Worm (Caenorhabditis elegans): ENCODE measurements around the gene C54D2.6.

The C54D2.6 gene

DNA sequence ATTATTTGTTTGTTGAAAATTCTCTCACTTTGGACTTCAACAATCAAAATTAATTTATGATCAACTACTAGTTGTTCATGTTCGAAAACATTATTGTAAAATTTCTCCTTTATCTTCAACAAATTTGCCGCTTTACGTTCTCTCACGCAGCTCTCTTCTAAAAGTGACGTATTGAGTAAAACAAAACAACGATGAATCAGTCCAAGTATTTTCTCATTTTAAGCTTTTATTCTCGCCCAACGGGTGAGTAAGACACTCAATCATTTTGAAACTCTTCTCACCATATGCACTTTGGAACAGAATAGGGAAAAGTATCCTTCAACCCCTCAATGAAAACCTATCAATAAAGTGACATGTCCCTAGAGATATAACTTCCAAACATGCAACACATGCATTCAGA, 26.0 kb upstream of the C54D2.6 start:
- TF ChIP-seq ceh-36 (tag; optimal IDR thresholded peaks at IDR 0.05): no peak

DNA sequence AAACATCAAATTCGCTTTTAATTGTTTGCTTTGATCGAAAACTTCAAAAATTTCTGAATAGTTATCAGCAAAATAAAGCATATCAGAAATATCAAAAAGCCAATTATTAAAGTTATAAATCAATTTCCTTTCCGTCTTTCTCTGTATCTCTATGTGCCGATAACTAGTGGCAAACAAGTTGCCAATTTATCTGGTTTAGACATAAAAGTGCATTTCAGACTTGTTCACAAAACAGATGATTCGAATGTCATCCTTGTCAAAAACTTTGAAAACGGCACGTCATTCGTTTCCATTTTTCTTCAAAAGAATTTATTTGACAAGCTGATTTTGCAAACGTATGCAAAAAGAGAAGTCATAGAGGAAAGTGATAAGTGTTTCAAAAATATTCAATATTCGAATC, 20.0 kb upstream of the C54D2.6 start:
- no peak for TF ChIP-seq pes-1 (GFP tag; IDR thresholded peaks at IDR 0.05)

DNA sequence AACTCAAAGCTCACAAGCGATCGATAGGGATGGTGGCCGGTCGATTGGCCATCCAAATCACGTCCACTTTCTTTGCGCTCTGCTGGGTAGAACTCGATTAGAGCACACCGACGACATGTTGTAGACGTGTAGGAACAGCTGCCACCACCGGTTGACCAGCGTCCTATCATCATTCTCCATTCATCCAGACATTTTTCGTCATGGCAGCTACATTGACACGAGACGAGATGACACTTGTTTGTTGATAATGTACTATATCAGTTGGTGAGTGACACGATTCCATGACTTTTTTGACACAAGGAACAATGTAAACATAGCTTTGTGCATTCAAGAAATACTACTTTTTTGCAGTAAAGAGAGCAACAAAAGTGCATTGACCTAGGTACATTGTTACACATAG, 19.2 kb upstream of the C54D2.6 start:
- no peak for TF ChIP-seq scrt-1 (GFP tag; IDR thresholded peaks at IDR 0.05)
- TF ChIP-seq tra-4 (tag; optimal IDR thresholded peaks at IDR 0.05): no peak
- no peak for TF ChIP-seq hmbx-1 (tag; optimal IDR thresholded peaks at IDR 0.05)
- no peak for TF ChIP-seq ceh-13 (GFP tag; optimal IDR thresholded peaks at IDR 0.05)
- TF ChIP-seq hnd-1 (tag; optimal IDR thresholded peaks at IDR 0.05): no peak
- TF ChIP-seq flt-1 (GFP tag; IDR thresholded peaks at IDR 0.05): no peak
- TF ChIP-seq aly-1 (tag; optimal IDR thresholded peaks at IDR 0.05): no peak
- no peak for TF ChIP-seq hmg-4 (GFP tag; optimal IDR thresholded peaks at IDR 0.05)
- TF ChIP-seq pes-1 (GFP tag; IDR thresholded peaks at IDR 0.05): no peak
- no peak for TF ChIP-seq tbx-11 (GFP tag; IDR thresholded peaks at IDR 0.05)

DNA sequence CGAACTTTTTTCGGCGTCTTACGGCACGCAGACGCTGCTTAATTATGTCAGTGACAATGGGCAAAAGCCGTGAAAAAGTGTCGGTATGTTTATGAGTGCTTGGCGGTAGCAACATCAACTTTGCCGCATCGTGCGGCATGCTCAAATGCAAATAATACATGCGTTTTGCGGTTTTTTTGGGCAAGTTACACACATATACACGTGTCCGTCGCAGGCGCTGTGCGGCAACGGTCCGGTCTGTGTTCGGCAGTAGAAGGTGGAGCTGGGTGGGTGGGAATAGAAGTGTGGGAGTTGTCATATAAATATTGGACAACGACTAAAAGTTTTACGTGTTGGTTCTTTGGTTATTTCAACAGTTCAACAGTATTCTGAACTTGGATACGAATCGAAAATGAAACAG, 5.1 kb downstream of the C54D2.6 start, which contains the start of gene idpp-11:
idpp-11 (plus strand) TSS at position 301 of the 400 bp plus-strand sequence.
- TF ChIP-seq scrt-1 (GFP tag; IDR thresholded peaks at IDR 0.05) (no peak), aly-1 (tag; optimal IDR thresholded peaks at IDR 0.05) (no peak), ceh-13 (GFP tag; optimal IDR thresholded peaks at IDR 0.05) (no peak), hmg-4 (GFP tag; optimal IDR thresholded peaks at IDR 0.05) (no peak), tra-4 (tag; optimal IDR thresholded peaks at IDR 0.05) (no peak), ets-7 (tag; optimal IDR thresholded peaks at IDR 0.05) (no peak), hnd-1 (tag; optimal IDR thresholded peaks at IDR 0.05) (no peak), sea-1 (GFP tag; conservative IDR thresholded peaks at IDR 0.05) (no peak), flt-1 (GFP tag; IDR thresholded peaks at IDR 0.05) (no peak), hmbx-1 (tag; optimal IDR thresholded peaks at IDR 0.05) (no peak)

DNA sequence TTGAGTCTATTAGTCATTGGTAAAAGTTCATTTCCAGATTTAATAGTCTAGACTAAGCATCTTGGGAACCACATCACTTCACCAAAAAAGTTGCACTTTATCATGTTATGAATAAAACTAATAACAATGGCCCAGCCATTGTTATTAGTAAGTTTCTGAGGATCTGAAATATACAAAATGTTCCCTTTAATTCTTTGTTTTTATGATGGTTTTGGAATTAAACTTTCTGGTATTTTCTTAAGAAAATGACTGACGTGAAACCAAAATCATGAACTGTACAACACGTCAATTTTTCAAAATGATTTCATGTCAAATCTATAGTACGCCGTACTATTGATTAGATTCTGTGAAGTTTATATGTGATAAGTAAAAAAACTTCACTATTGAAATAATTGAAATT, 7.3 kb downstream of the C54D2.6 start:
- no peak for TF ChIP-seq tra-4 (tag; optimal IDR thresholded peaks at IDR 0.05)
- TF ChIP-seq tbx-37 (GFP tag; conservative IDR thresholded peaks at IDR 0.05): no peak
- no peak for TF ChIP-seq tbx-11 (GFP tag; IDR thresholded peaks at IDR 0.05)
- no peak for TF ChIP-seq scrt-1 (GFP tag; IDR thresholded peaks at IDR 0.05)
- no peak for TF ChIP-seq sea-1 (GFP tag; conservative IDR thresholded peaks at IDR 0.05)
- TF ChIP-seq hnd-1 (tag; optimal IDR thresholded peaks at IDR 0.05): no peak
- TF ChIP-seq hmg-4 (GFP tag; optimal IDR thresholded peaks at IDR 0.05): no peak

DNA sequence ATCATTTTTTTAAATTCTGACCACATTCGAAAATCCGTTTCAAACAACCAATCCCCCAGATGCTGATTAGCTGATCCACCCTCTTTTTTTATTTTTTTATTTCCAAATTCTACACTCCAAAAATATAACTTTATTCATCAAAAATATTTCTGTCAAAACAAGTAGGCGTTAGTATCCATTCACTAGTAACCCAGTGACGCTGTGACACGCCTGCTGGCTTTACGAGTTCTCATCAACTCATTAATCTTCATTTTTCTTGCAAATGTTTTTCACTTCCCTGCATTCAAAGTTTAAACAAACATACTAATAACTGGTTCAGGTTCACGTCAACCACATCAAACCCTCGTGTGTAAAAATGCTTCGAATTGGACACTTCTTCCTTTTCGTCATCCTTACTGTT, 8.7 kb downstream of the C54D2.6 start, which contains the start of gene nlp-101:
nlp-101 (plus strand) TSS at position 301 of the 400 bp plus-strand sequence.
- TF ChIP-seq flt-1 (GFP tag; IDR thresholded peaks at IDR 0.05) (no peak), hmbx-1 (tag; optimal IDR thresholded peaks at IDR 0.05) (no peak), tra-4 (tag; optimal IDR thresholded peaks at IDR 0.05) (no peak), ama-1 (optimal IDR thresholded peaks at IDR 0.05) (no peak), B0310.2 (tag; optimal IDR thresholded peaks at IDR 0.05) (no peak), hmg-4 (GFP tag; optimal IDR thresholded peaks at IDR 0.05) (no peak), tbx-11 (GFP tag; IDR thresholded peaks at IDR 0.05) (no peak), aly-1 (tag; optimal IDR thresholded peaks at IDR 0.05) (no peak), scrt-1 (GFP tag; IDR thresholded peaks at IDR 0.05) (no peak), ets-7 (tag; optimal IDR thresholded peaks at IDR 0.05) (no peak), sea-1 (GFP tag; conservative IDR thresholded peaks at IDR 0.05) (no peak), hnd-1 (tag; optimal IDR thresholded peaks at IDR 0.05) (no peak), tbx-37 (GFP tag; conservative IDR thresholded peaks at IDR 0.05) (no peak)

DNA sequence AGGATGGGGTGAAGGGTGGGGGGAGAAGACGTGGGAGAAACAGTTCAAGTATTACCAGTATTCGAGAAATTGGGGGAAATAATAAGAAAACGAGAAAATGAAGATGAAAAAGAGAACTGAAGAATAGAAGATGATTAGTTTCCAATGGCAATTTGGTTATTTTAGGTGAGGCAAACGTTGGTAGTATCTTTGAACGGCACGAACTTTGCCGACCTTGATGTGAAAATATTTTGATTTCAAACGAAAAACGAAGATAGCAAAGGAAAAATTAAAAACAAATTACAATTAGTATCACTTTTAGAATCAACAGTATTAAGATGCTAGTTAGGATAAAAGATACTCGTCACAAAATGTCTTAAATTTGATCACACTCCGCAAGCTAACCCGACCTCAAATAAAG, 13.2 kb downstream of the C54D2.6 start, which contains the start of gene sul-3:
sul-3 (minus strand) TSS at position 101 of the 400 bp plus-strand sequence.
- TF ChIP-seq ceh-13 (GFP tag; optimal IDR thresholded peaks at IDR 0.05): no peak
- no peak for TF ChIP-seq ceh-36 (tag; optimal IDR thresholded peaks at IDR 0.05)

DNA sequence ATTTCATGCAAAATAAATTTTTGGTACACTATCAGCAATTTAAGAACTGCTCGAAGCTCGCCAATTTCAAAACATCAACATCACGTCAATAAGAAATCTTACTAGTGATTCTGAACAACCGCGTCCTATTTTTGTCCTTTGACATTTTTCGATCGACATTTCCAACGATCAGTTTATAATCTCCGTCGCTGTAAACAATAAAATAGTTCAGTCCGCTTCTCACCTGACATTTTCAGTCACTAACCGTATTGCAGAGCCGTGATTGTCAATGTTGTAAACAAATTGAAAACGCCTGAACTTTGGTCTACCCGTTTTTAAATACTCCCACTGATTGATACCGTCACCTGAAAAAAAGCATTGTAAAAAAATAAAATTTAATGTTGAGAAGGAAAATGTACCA, 19.3 kb downstream of the C54D2.6 start:
- TF ChIP-seq pes-1 (GFP tag; IDR thresholded peaks at IDR 0.05) (no peak), hnd-1 (tag; optimal IDR thresholded peaks at IDR 0.05) (no peak), F13C5.2 (tag; optimal IDR thresholded peaks at IDR 0.05) (no peak), hmg-4 (GFP tag; optimal IDR thresholded peaks at IDR 0.05) (no peak), B0310.2 (tag; optimal IDR thresholded peaks at IDR 0.05) (no peak), ceh-13 (GFP tag; optimal IDR thresholded peaks at IDR 0.05) (no peak), aly-1 (tag; optimal IDR thresholded peaks at IDR 0.05) (no peak), flt-1 (GFP tag; IDR thresholded peaks at IDR 0.05) (no peak), scrt-1 (GFP tag; IDR thresholded peaks at IDR 0.05) (no peak), tra-4 (tag; optimal IDR thresholded peaks at IDR 0.05) (no peak)

DNA sequence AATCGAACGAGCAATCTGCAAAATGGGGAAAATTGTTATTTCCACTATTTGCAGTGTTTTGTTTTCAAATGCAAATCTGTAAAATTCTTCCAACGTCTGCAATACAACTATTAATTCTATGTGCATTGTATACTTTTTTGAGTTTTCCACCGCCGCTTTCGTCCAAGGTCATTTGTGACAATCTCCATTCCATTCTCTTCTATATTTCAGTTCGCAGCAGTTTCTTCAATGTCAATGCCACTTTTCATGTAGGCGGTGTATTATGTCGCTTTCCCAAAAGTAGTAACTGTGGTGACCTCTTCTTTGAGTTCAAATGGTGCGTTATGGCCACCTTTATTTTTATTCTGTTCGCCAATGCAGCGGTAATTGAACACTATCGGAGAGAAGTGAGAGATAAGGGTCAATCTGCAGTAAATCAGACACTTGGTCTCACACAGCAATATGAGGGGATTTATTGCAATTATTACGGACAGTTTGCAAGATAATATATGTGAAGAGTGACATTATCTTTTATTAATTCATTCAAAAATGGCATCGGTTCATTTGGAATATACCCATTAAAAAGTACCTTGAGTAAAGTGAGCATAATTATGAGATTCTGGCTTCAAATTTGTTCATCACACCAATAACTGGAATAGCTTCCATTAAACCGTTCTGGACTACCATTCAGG, 20.6 kb downstream of the C54D2.6 start:
- TF ChIP-seq sea-1 (GFP tag; conservative IDR thresholded peaks at IDR 0.05) (no peak), pes-1 (GFP tag; IDR thresholded peaks at IDR 0.05) (no peak), hnd-1 (tag; optimal IDR thresholded peaks at IDR 0.05) (no peak), ceh-13 (GFP tag; optimal IDR thresholded peaks at IDR 0.05) (no peak), hmbx-1 (tag; optimal IDR thresholded peaks at IDR 0.05) (no peak), flt-1 (GFP tag; IDR thresholded peaks at IDR 0.05) (no peak), B0310.2 (tag; optimal IDR thresholded peaks at IDR 0.05) (no peak), ceh-36 (tag; optimal IDR thresholded peaks at IDR 0.05) (no peak), tra-4 (tag; optimal IDR thresholded peaks at IDR 0.05) (no peak), F13C5.2 (tag; optimal IDR thresholded peaks at IDR 0.05) (no peak), ama-1 (optimal IDR thresholded peaks at IDR 0.05) (no peak), scrt-1 (GFP tag; IDR thresholded peaks at IDR 0.05) (no peak), hmg-4 (GFP tag; optimal IDR thresholded peaks at IDR 0.05) (no peak), tbx-37 (GFP tag; conservative IDR thresholded peaks at IDR 0.05) (no peak), tbx-11 (GFP tag; IDR thresholded peaks at IDR 0.05) (no peak)

All from whole organism, early embryonic.